Fruit fly (Drosophila melanogaster) whole organism, embryonic: ENCODE results near the gene wda.

ENCODE experiments used
- Ada2b ChIP-seq: fragments of 200-800 bp; sonication (Bioruptor generic); IDR thresholded peaks from 2 replicates; pipeline ENCODE4 v1.3.6; 2022; ENCODE audit warnings: missing biosample characterization, missing genetic modification characterization
- Atf6 ChIP-seq: fragments of 200-800 bp; sonication (Bioruptor generic); IDR thresholded peaks from 2 replicates; pipeline ENCODE4 v1.3.6; 2022; ENCODE audit warnings: missing biosample characterization, missing genetic modification characterization
- C15 ChIP-seq: fragments of 200-800 bp; sonication (Bioruptor generic); IDR thresholded peaks from 3 replicates; pipeline ENCODE4 v1.3.6; 2022; ENCODE audit warnings: missing biosample characterization, missing genetic modification characterization
- CG10959 ChIP-seq: fragments of 200-800 bp; sonication (Bioruptor generic); IDR thresholded peaks from 2 replicates; pipeline ENCODE4 v1.3.6; 2022; ENCODE audit warnings: missing biosample characterization, missing genetic modification characterization
- CG11560 ChIP-seq: fragments of 200-800 bp; sonication (Bioruptor generic); IDR thresholded peaks from 3 replicates; pipeline ENCODE4 v1.3.6; 2022; ENCODE audit warnings: missing biosample characterization, missing genetic modification characterization
- CG11695 ChIP-seq: fragments of 200-800 bp; sonication (Bioruptor generic); IDR thresholded peaks from 3 replicates; pipeline ENCODE4 v1.3.6; 2022; ENCODE audit warnings: missing biosample characterization, missing genetic modification characterization
- CG12071 ChIP-seq: fragments of 200-800 bp; sonication (Bioruptor generic); optimal IDR thresholded peaks from 3 replicates; lab custom pipeline; 2018; ENCODE audit warnings: missing biosample characterization, mild to moderate bottlenecking, missing genetic modification characterization
- CG13296 ChIP-seq: fragments of 200-800 bp; sonication (Bioruptor generic); optimal IDR thresholded peaks from 3 replicates; lab custom pipeline; 2018; ENCODE audit warnings: missing biosample characterization, mild to moderate bottlenecking, missing genetic modification characterization
- CG13424 ChIP-seq: fragments of 200-800 bp; sonication (Bioruptor generic); optimal IDR thresholded peaks from 2 replicates; lab custom pipeline; 2019; ENCODE audit warnings: missing biosample characterization, mild to moderate bottlenecking, missing genetic modification characterization, moderate library complexity
- CG13894 ChIP-seq: fragments of 200-800 bp; sonication (Bioruptor generic); optimal IDR thresholded peaks from 3 replicates; lab custom pipeline; 2018; ENCODE audit warnings: missing biosample characterization, mild to moderate bottlenecking, missing genetic modification characterization, moderate library complexity
- CG14667 ChIP-seq: fragments of 200-800 bp; sonication (Bioruptor generic); IDR thresholded peaks from 2 replicates; pipeline ENCODE4 v1.3.6; 2022; ENCODE audit warnings: missing biosample characterization, missing genetic modification characterization
- CG15011 ChIP-seq: fragments of 200-800 bp; sonication (Bioruptor generic); optimal IDR thresholded peaks from 3 replicates; lab custom pipeline; 2018; ENCODE audit warnings: missing biosample characterization, mild to moderate bottlenecking, missing genetic modification characterization
- CG15514 ChIP-seq: fragments of 200-800 bp; sonication (Bioruptor generic); optimal IDR thresholded peaks from 3 replicates; lab custom pipeline; 2017; ENCODE audit warnings: missing biosample characterization, missing genetic modification characterization, mild to moderate bottlenecking, moderate library complexity, missing genetic modification reagents
- CG1603 ChIP-seq: fragments of 200-800 bp; sonication (Bioruptor generic); optimal IDR thresholded peaks from 2 replicates; lab custom pipeline; 2019; ENCODE audit warnings: missing biosample characterization, mild to moderate bottlenecking, missing genetic modification characterization, moderate library complexity
- CG17568 ChIP-seq: fragments of 200-800 bp; sonication (Bioruptor generic); optimal IDR thresholded peaks from 2 replicates; lab custom pipeline; 2018; ENCODE audit warnings: missing biosample characterization, mild to moderate bottlenecking, missing genetic modification characterization, moderate library complexity
- CG17612 ChIP-seq: fragments of 200-800 bp; sonication (Bioruptor generic); IDR thresholded peaks from 2 replicates; pipeline ENCODE4 v1.3.6; 2022; ENCODE audit warnings: missing biosample characterization, missing genetic modification characterization
- CG2875 ChIP-seq: fragments of 200-800 bp; sonication (Bioruptor generic); optimal IDR thresholded peaks from 2 replicates; lab custom pipeline; 2017; ENCODE audit warnings: missing biosample characterization, mild to moderate bottlenecking, missing genetic modification characterization, missing genetic modification reagents
- CG30403 ChIP-seq: fragments of 200-800 bp; sonication (Bioruptor generic); optimal IDR thresholded peaks from 3 replicates; lab custom pipeline; 2016; ENCODE audit warnings: missing biosample characterization, missing genetic modification characterization
- CG7271 ChIP-seq: fragments of 200-800 bp; sonication (Bioruptor generic); optimal IDR thresholded peaks from 2 replicates; lab custom pipeline; 2018; ENCODE audit warnings: missing biosample characterization, mild to moderate bottlenecking, missing genetic modification characterization, moderate library complexity
- CG7556 ChIP-seq: fragments of 200-800 bp; sonication (Bioruptor generic); optimal IDR thresholded peaks from 2 replicates; lab custom pipeline; 2017; ENCODE audit warnings: missing biosample characterization, mild to moderate bottlenecking, missing genetic modification characterization
- CG7928 ChIP-seq: fragments of 200-800 bp; sonication (Bioruptor generic); optimal IDR thresholded peaks from 2 replicates; lab custom pipeline; 2017; ENCODE audit warnings: missing biosample characterization, mild to moderate bottlenecking, missing genetic modification characterization
- CG8290 ChIP-seq, 3 experiments: fragments of 200-800 bp; sonication (Bioruptor generic); optimal IDR thresholded peaks; 2 replicates each; lab custom pipeline; 2016 to 2019; ENCODE audit warnings: missing biosample characterization in 3 of 3, missing genetic modification characterization in 3 of 3, mild to moderate bottlenecking in 2 of 3, moderate library complexity in 1 of 3
- CG8478 ChIP-seq: fragments of >200 bp; optimal IDR thresholded peaks from 2 replicates; lab custom pipeline; 2018
- CG9876 ChIP-seq: fragments of 200-800 bp; sonication (Bioruptor generic); optimal IDR thresholded peaks from 2 replicates; lab custom pipeline; 2016; ENCODE audit warnings: missing biosample characterization, missing genetic modification characterization
- CkIIα-i1 ChIP-seq: fragments of 200-800 bp; sonication (Bioruptor generic); IDR thresholded peaks from 2 replicates; pipeline ENCODE4 v1.3.6; 2022; ENCODE audit warnings: missing biosample characterization, missing genetic modification characterization
- Dp ChIP-seq: fragments of 200-800 bp; sonication (Bioruptor generic); optimal IDR thresholded peaks from 2 replicates; lab custom pipeline; 2018; ENCODE audit warnings: missing biosample characterization, mild to moderate bottlenecking, missing genetic modification characterization, moderate library complexity
- Ets65A ChIP-seq: fragments of 200-800 bp; sonication (Bioruptor generic); peaks from one replicate; lab custom pipeline; 2016; ENCODE audit warnings: missing biosample characterization, missing genetic modification characterization
- HLH4C ChIP-seq: fragments of 200-800 bp; sonication (Bioruptor generic); IDR thresholded peaks from 3 replicates; pipeline ENCODE4 v1.3.6; 2022; ENCODE audit warnings: missing biosample characterization, missing genetic modification characterization; ENCODE audit not compliant: partially characterized antibody
- Jarid2 ChIP-seq: fragments of 200-800 bp; sonication (Bioruptor generic); optimal IDR thresholded peaks from 3 replicates; lab custom pipeline; 2017; ENCODE audit warnings: mild to moderate bottlenecking, missing biosample characterization, missing genetic modification reagents, missing genetic modification characterization
- Nf-YB ChIP-seq: fragments of 200-800 bp; sonication (Bioruptor generic); optimal IDR thresholded peaks from 3 replicates; lab custom pipeline; 2019; ENCODE audit warnings: missing biosample characterization, mild to moderate bottlenecking, missing genetic modification characterization, moderate library complexity
- NfI ChIP-seq: fragments of 200-800 bp; sonication (Bioruptor generic); optimal IDR thresholded peaks from 3 replicates; lab custom pipeline; 2018; ENCODE audit warnings: missing biosample characterization, mild to moderate bottlenecking, missing genetic modification characterization, moderate library complexity
- PHDP ChIP-seq: fragments of 200-800 bp; sonication (Bioruptor generic); optimal IDR thresholded peaks from 3 replicates; lab custom pipeline; 2018; ENCODE audit warnings: missing biosample characterization, mild to moderate bottlenecking, missing genetic modification characterization, moderate library complexity
- Xrp1 ChIP-seq: fragments of 200-800 bp; sonication (Bioruptor generic); IDR thresholded peaks from 2 replicates; pipeline ENCODE4 v1.3.6; 2022; ENCODE audit warnings: missing biosample characterization, missing genetic modification characterization
- amos ChIP-seq: fragments of 200-800 bp; sonication (Bioruptor generic); IDR thresholded peaks from 2 replicates; pipeline ENCODE4 v1.3.6; 2022; ENCODE audit warnings: missing biosample characterization, missing genetic modification characterization; ENCODE audit not compliant: partially characterized antibody
- bbx ChIP-seq: fragments of 200-800 bp; sonication (Bioruptor generic); IDR thresholded peaks from 2 replicates; pipeline ENCODE4 v1.3.6; 2022; ENCODE audit warnings: missing biosample characterization, missing genetic modification characterization; ENCODE audit not compliant: partially characterized antibody
- grn ChIP-seq: fragments of 200-800 bp; sonication (Bioruptor generic); optimal IDR thresholded peaks from 3 replicates; lab custom pipeline; 2017; ENCODE audit warnings: missing biosample characterization, missing genetic modification characterization
- hbn ChIP-seq: fragments of 200-800 bp; sonication (Bioruptor generic); IDR thresholded peaks from 2 replicates; pipeline ENCODE4 v1.3.6; 2022; ENCODE audit warnings: missing biosample characterization, missing genetic modification characterization; ENCODE audit not compliant: partially characterized antibody
- insv ChIP-seq, 2 experiments: fragments of 200-800 bp; sonication (Bioruptor generic); optimal IDR thresholded peaks; 3 replicates each; lab custom pipeline; 2016 to 2018; ENCODE audit warnings: missing biosample characterization in 2 of 2, missing genetic modification characterization in 2 of 2
- maf-S ChIP-seq: fragments of 200-800 bp; sonication (Bioruptor generic); optimal IDR thresholded peaks from 2 replicates; lab custom pipeline; 2016; ENCODE audit warnings: missing biosample characterization, missing genetic modification characterization
- onecut ChIP-seq: fragments of 200-800 bp; sonication (Bioruptor generic); IDR thresholded peaks from 2 replicates; pipeline ENCODE4 v1.3.6; 2022; ENCODE audit warnings: missing biosample characterization, missing genetic modification characterization
- pb ChIP-seq: fragments of 200-800 bp; sonication (Bioruptor generic); optimal IDR thresholded peaks from 3 replicates; lab custom pipeline; 2016; ENCODE audit warnings: missing biosample characterization, missing genetic modification characterization
- pzg ChIP-seq: fragments of 200-800 bp; sonication (Bioruptor generic); optimal IDR thresholded peaks from 3 replicates; lab custom pipeline; 2018; ENCODE audit warnings: missing biosample characterization, mild to moderate bottlenecking, missing genetic modification characterization, moderate library complexity
- sna ChIP-seq: fragments of 200-800 bp; sonication (Bioruptor generic); IDR thresholded peaks from 2 replicates; pipeline ENCODE4 v1.3.6; 2022; ENCODE audit warnings: missing biosample characterization, missing genetic modification characterization; ENCODE audit not compliant: partially characterized antibody
- stc ChIP-seq: fragments of 200-800 bp; sonication (Bioruptor generic); IDR thresholded peaks from 2 replicates; pipeline ENCODE4 v1.3.6; 2022; ENCODE audit warnings: missing biosample characterization, missing genetic modification characterization
- tx ChIP-seq: fragments of 200-800 bp; sonication (Bioruptor generic); optimal IDR thresholded peaks from 2 replicates; lab custom pipeline; 2016; ENCODE audit warnings: missing biosample characterization, missing genetic modification characterization
- unc-4 ChIP-seq: fragments of 200-800 bp; sonication (Bioruptor generic); IDR thresholded peaks from 2 replicates; pipeline ENCODE4 v1.3.6; 2022; ENCODE audit warnings: missing biosample characterization, missing genetic modification characterization; ENCODE audit not compliant: partially characterized antibody
- usp ChIP-seq: fragments of >200 bp; optimal IDR thresholded peaks from 2 replicates; lab custom pipeline; 2017; ENCODE audit warnings: missing biosample characterization, missing genetic modification characterization
- vfl ChIP-seq: fragments of 200-800 bp; sonication (Bioruptor generic); optimal IDR thresholded peaks from 2 replicates; lab custom pipeline; 2016; ENCODE audit warnings: missing biosample characterization, missing genetic modification characterization
- zfh2 ChIP-seq: fragments of 200-800 bp; sonication (Bioruptor generic); optimal IDR thresholded peaks from 2 replicates; lab custom pipeline; 2016; ENCODE audit warnings: missing biosample characterization, missing genetic modification characterization

Gene wda

dm6 chr3R:23293066-23293777 lies 35.3 kb upstream of the wda start (continued):
- TF ChIP-seq CG8290 (GFP tag; optimal IDR thresholded peaks at IDR 0.05; lab: Kevin White, UChicago) = peak; percentile 22
- TF ChIP-seq CG8290 (tag; optimal IDR thresholded peaks at IDR 0.05; lab: Kevin White, UChicago) = no peak
- TF ChIP-seq Atf6 (GFP tag; lab: Robert Waterston, UW) = no peak; the same call in none of the 2 replicates
- no peak for TF ChIP-seq CG13894 (tag; lab: Kevin White, UChicago)
- TF ChIP-seq CG15514 (GFP tag; lab: Kevin White, UChicago) = no peak
- TF ChIP-seq pzg (GFP tag; lab: Kevin White, UChicago) = no peak
- TF ChIP-seq insv (GFP tag; optimal IDR thresholded peaks at IDR 0.05; lab: Kevin White, UChicago) = no peak
- TF ChIP-seq CG9876 (GFP tag; lab: Kevin White, UChicago) = no peak
- no peak for TF ChIP-seq CG15011 (GFP tag; lab: Kevin White, UChicago)
- 0 out of 3 replicates have a peak, but pooled peaks have one; percentile 54 for TF ChIP-seq CG11695 (GFP tag; lab: Robert Waterston, UW)
- no peak for TF ChIP-seq hbn (GFP tag; lab: Robert Waterston, UW)
- peak; percentile 92 for TF ChIP-seq CG8478
- peak; percentile 73 for TF ChIP-seq Jarid2 (GFP tag; lab: Kevin White, UChicago)
- TF ChIP-seq CG30403 (GFP tag; lab: Kevin White, UChicago) = peak; percentile 58
- peak; percentile 89 for TF ChIP-seq Xrp1
- TF ChIP-seq usp (GFP tag; lab: Kevin White, UChicago) = no peak
- peak; percentile 45 for TF ChIP-seq CG2875
- TF ChIP-seq onecut (GFP tag; lab: Robert Waterston, UW) = no peak
- no peak for TF ChIP-seq bbx
- peak; percentile 32 for TF ChIP-seq CG13424 (tag; lab: Kevin White, UChicago)
- TF ChIP-seq CkIIα-i1 (GFP tag; lab: Robert Waterston, UW) = no peak
- TF ChIP-seq CG17568 (GFP tag; lab: Kevin White, UChicago) = no peak
- no peak for TF ChIP-seq CG7271
- peak; percentile 61; the same call in 1 of the 2 replicates for TF ChIP-seq CG14667 (GFP tag; lab: Robert Waterston, UW)
- peak; percentile 62 for TF ChIP-seq Ets65A (GFP tag; lab: Kevin White, UChicago)
- TF ChIP-seq stc (GFP tag; lab: Robert Waterston, UW) = peak; percentile 44; the same call in 1 of the 2 replicates
- TF ChIP-seq vfl (GFP tag; lab: Kevin White, UChicago) = no peak
- no peak for TF ChIP-seq HLH4C (GFP tag; lab: Robert Waterston, UW)
- 0 out of 2 replicates have a peak, but pooled peaks have one; percentile 19 for TF ChIP-seq Ada2b (GFP tag; lab: Robert Waterston, UW)
- peak; percentile 99 for TF ChIP-seq Nf-YB
- peak; percentile 9 for TF ChIP-seq NfI (GFP tag; lab: Kevin White, UChicago)
- TF ChIP-seq CG1603 (tag; lab: Kevin White, UChicago) = peak; percentile 77
- no peak for TF ChIP-seq CG12071 (GFP tag; lab: Kevin White, UChicago)
- no peak for TF ChIP-seq tx (GFP tag; lab: Kevin White, UChicago)
- 0 out of 2 replicates have a peak, but pooled peaks have one; percentile 35 for TF ChIP-seq sna (GFP tag; lab: Robert Waterston, UW)
- TF ChIP-seq amos (GFP tag; lab: Robert Waterston, UW) = peak; percentile 19; the same call in 1 of the 2 replicates
- no peak for TF ChIP-seq CG7928 (GFP tag; lab: Kevin White, UChicago)
- TF ChIP-seq maf-S (GFP tag; lab: Kevin White, UChicago) = no peak
- TF ChIP-seq CG17612 = no peak
- TF ChIP-seq Dp (GFP tag; lab: Kevin White, UChicago) = no peak
- no peak for TF ChIP-seq CG13296 (GFP tag; lab: Kevin White, UChicago)
- no peak for TF ChIP-seq pb (GFP tag; lab: Kevin White, UChicago)
- TF ChIP-seq zfh2 (GFP tag; lab: Kevin White, UChicago) = no peak
- TF ChIP-seq CG11560 (tag; lab: Robert Waterston, UW) = no peak
- no peak for TF ChIP-seq unc-4
- peak; percentile 49 for TF ChIP-seq CG7556 (GFP tag; lab: Kevin White, UChicago)
- TF ChIP-seq PHDP (tag; lab: Kevin White, UChicago) = peak; percentile 42
- TF ChIP-seq grn = peak; percentile 93
- no peak for TF ChIP-seq C15 (GFP tag; lab: Robert Waterston, UW)
- peak; percentile 63 for TF ChIP-seq CG10959 (GFP tag; lab: Robert Waterston, UW)
